Worm (Caenorhabditis elegans) whole organism, early embryonic: ENCODE results near the gene T06D8.9.

Experiments used
- B0310.2 ChIP-seq: sonication (generic microtip); optimal IDR thresholded peaks from 2 replicates; lab custom pipeline; 2016; ENCODE audit warnings: mild to moderate bottlenecking, missing genetic modification characterization, missing compliant biosample characterization
- F13C5.2 ChIP-seq: sonication (generic microtip); optimal IDR thresholded peaks from 2 replicates; lab custom pipeline; 2017; ENCODE audit warnings: mild to moderate bottlenecking, missing genetic modification characterization, inconsistent platforms, missing compliant biosample characterization
- aly-1 ChIP-seq: sonication (generic microtip); optimal IDR thresholded peaks from 2 replicates; lab custom pipeline; 2016; ENCODE audit warnings: missing genetic modification characterization, missing compliant biosample characterization
- ama-1 ChIP-seq: fragments of 150-350 bp; optimal IDR thresholded peaks from 2 replicates; lab custom pipeline; 2014
- ceh-13 ChIP-seq: fragments of 200-800 bp; sonication (Bioruptor generic); optimal IDR thresholded peaks from 2 replicates; lab custom pipeline; 2018; ENCODE audit warnings: mild to moderate bottlenecking, missing genetic modification characterization, missing compliant biosample characterization
- ets-7 ChIP-seq: sonication (generic microtip); optimal IDR thresholded peaks from 2 replicates; lab custom pipeline; 2016; ENCODE audit warnings: missing genotype, missing genetic modification characterization, missing compliant biosample characterization
- flt-1 ChIP-seq: fragments of 200-800 bp; sonication (Bioruptor generic); IDR thresholded peaks from 2 replicates; pipeline ENCODE4 v1.3.6; 2022; ENCODE audit warnings: missing genetic modification characterization, missing compliant biosample characterization
- hmbx-1 ChIP-seq: sonication (generic microtip); optimal IDR thresholded peaks from 2 replicates; lab custom pipeline; 2016; ENCODE audit warnings: mild to moderate bottlenecking, missing genetic modification characterization, missing compliant biosample characterization
- hmg-4 ChIP-seq: fragments of 200-800 bp; sonication (Bioruptor generic); optimal IDR thresholded peaks from 2 replicates; lab custom pipeline; 2018; ENCODE audit warnings: mild to moderate bottlenecking, missing genetic modification characterization, missing compliant biosample characterization
- pes-1 ChIP-seq: fragments of 200-800 bp; sonication (Bioruptor generic); IDR thresholded peaks from 2 replicates; pipeline ENCODE4 v1.3.6; 2022; ENCODE audit warnings: missing genetic modification reagents, missing genetic modification characterization, missing compliant biosample characterization
- scrt-1 ChIP-seq: fragments of 200-800 bp; sonication (Bioruptor generic); IDR thresholded peaks from 2 replicates; pipeline ENCODE4 v1.3.6; 2022; ENCODE audit warnings: missing genetic modification characterization, missing compliant biosample characterization

DNA sequence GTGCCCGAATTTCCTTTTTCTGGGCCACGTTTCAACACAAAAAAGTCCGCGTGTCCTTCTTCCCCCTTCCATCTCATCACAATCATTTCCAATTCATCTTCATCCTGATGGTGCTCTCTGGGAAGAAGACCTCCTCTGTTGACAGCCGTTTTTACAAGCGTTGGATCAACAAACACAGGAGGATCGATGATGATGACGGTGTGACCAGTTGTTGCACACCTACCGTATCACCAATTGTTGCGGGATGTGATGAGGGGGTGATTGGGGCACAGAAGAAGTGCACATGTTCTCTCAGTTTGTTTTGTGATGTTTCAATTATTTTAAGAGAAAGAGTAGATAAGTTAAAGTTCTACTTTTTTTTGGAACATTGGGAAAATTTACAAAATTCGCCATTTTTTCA lies 36.1 kb downstream of the T06D8.9 start:
- TF ChIP-seq hmg-4 (GFP tag; lab: Kevin White, UChicago) (no peak), pes-1 (GFP tag; lab: Robert Waterston, UW) (no peak), ceh-13 (GFP tag; lab: Kevin White, UChicago) (no peak), hmbx-1 (tag; lab: Kevin White, UChicago) (no peak), ama-1 (no peak), ets-7 (no peak), flt-1 (GFP tag; lab: Robert Waterston, UW) (no peak), F13C5.2 (tag; lab: Kevin White, UChicago) (no peak), aly-1 (tag; lab: Kevin White, UChicago) (no peak), B0310.2 (tag; lab: Kevin White, UChicago) (no peak), scrt-1 (no peak)
